Worm (Caenorhabditis elegans) whole organism, young adult: ENCODE measurements around the gene M116.5.

ENCODE experiments used
- C06A6.2 ChIP-seq: fragments of 200-800 bp; sonication (Bioruptor generic); conservative IDR thresholded peaks from 2 replicates; pipeline ENCODE4 v1.3.6; 2022; ENCODE audit warnings: missing genetic modification characterization, missing compliant biosample characterization
- F22D6.2 ChIP-seq: sonication (generic microtip); optimal IDR thresholded peaks from 2 replicates; lab custom pipeline; 2016; ENCODE audit warnings: mild to moderate bottlenecking, missing genetic modification characterization, missing compliant biosample characterization
- F23B12.7 ChIP-seq: sonication (generic microtip); optimal IDR thresholded peaks from 2 replicates; lab custom pipeline; 2017; ENCODE audit warnings: missing genetic modification characterization, mild to moderate bottlenecking, missing compliant biosample characterization, antibody characterized with exemption, moderate library complexity; ENCODE audit not compliant: insufficient read depth
- F39B2.1 ChIP-seq: fragments of 200-800 bp; sonication (Bioruptor generic); IDR thresholded peaks from 2 replicates; pipeline ENCODE4 v1.3.6; 2022; ENCODE audit warnings: missing genetic modification reagents, missing genetic modification characterization, missing compliant biosample characterization
- F57A8.1 ChIP-seq: fragments of 200-800 bp; sonication (Bioruptor generic); optimal IDR thresholded peaks from 2 replicates; lab custom pipeline; 2018; ENCODE audit warnings: mild to moderate bottlenecking, missing genetic modification characterization, moderate library complexity, missing compliant biosample characterization
- K11D2.4 ChIP-seq: fragments of 200-800 bp; sonication (Bioruptor generic); IDR thresholded peaks from 2 replicates; pipeline ENCODE4 v1.3.6; 2022; ENCODE audit warnings: missing genetic modification reagents, missing genetic modification characterization, missing compliant biosample characterization
- T07F8.4 ChIP-seq: sonication (generic microtip); optimal IDR thresholded peaks from 2 replicates; lab custom pipeline; 2016; ENCODE audit warnings: mild to moderate bottlenecking, missing genetic modification characterization, moderate library complexity, missing compliant biosample characterization
- Y56A3A.18 ChIP-seq: fragments of 200-800 bp; sonication (Bioruptor generic); IDR thresholded peaks from 2 replicates; pipeline ENCODE4 v1.3.6; 2022; ENCODE audit warnings: missing genetic modification reagents, missing genetic modification characterization, missing compliant biosample characterization
- Y67H2A.10 ChIP-seq: fragments of 200-800 bp; sonication (Bioruptor generic); conservative IDR thresholded peaks from 2 replicates; pipeline ENCODE4 v1.3.6; 2022; ENCODE audit warnings: missing genetic modification reagents, missing genetic modification characterization, missing compliant biosample characterization
- Y95B8A.8 ChIP-seq: fragments of 200-800 bp; sonication (Bioruptor generic); IDR thresholded peaks from 2 replicates; pipeline ENCODE4 v1.3.6; 2022; ENCODE audit warnings: missing genetic modification reagents, missing genetic modification characterization, missing compliant biosample characterization
- akir-1 ChIP-seq: fragments of 200-800 bp; sonication (Bioruptor generic); optimal IDR thresholded peaks from 2 replicates; lab custom pipeline; 2018; ENCODE audit warnings: mild to moderate bottlenecking, missing genetic modification characterization, moderate library complexity, missing compliant biosample characterization
- aptf-3 ChIP-seq: fragments of 200-800 bp; sonication (Bioruptor generic); IDR thresholded peaks from 2 replicates; pipeline ENCODE4 v1.3.6; 2022; ENCODE audit warnings: missing genetic modification characterization, missing compliant biosample characterization
- atf-7 ChIP-seq: sonication (generic microtip); optimal IDR thresholded peaks from 2 replicates; lab custom pipeline; 2017; ENCODE audit warnings: mild to moderate bottlenecking, missing genetic modification characterization, missing compliant biosample characterization
- attf-3 ChIP-seq: fragments of 200-800 bp; sonication (Bioruptor generic); conservative IDR thresholded peaks from 2 replicates; pipeline ENCODE4 v1.3.6; 2022; ENCODE audit warnings: missing genetic modification reagents, missing genetic modification characterization, missing compliant biosample characterization
- attf-5 ChIP-seq: fragments of 200-800 bp; sonication (Bioruptor generic); optimal IDR thresholded peaks from 2 replicates; lab custom pipeline; 2018; ENCODE audit warnings: mild to moderate bottlenecking, missing genetic modification characterization, missing compliant biosample characterization
- attf-6 ChIP-seq: fragments of 200-800 bp; sonication (Bioruptor generic); IDR thresholded peaks from 2 replicates; pipeline ENCODE4 v1.3.6; 2022; ENCODE audit warnings: missing genetic modification reagents, missing genetic modification characterization, missing compliant biosample characterization
- bed-1 ChIP-seq: fragments of 200-800 bp; sonication (Bioruptor generic); IDR thresholded peaks from 2 replicates; pipeline ENCODE4 v1.3.6; 2022; ENCODE audit warnings: missing genetic modification reagents, missing genetic modification characterization, missing compliant biosample characterization
- cebp-1 ChIP-seq, 2 experiments: fragments of 200-800 bp in 1 of 2; sonication (Bioruptor generic) in 1 of 2; sonication (generic microtip) in 1 of 2; IDR thresholded peaks in 1 of 2; optimal IDR thresholded peaks in 1 of 2; 2 replicates each; pipeline versions ENCODE4 v1.3.6 to Lab custom; 2017 to 2022; ENCODE audit warnings: missing compliant biosample characterization in 2 of 2, missing genetic modification characterization in 2 of 2, mild to moderate bottlenecking in 1 of 2, missing genetic modification reagents in 1 of 2, moderate library complexity in 1 of 2
- ceh-100 ChIP-seq: fragments of 200-800 bp; sonication (Bioruptor generic); IDR thresholded peaks from 2 replicates; pipeline ENCODE4 v1.3.6; 2022; ENCODE audit warnings: missing genetic modification reagents, missing genetic modification characterization, missing compliant biosample characterization
- ceh-91 ChIP-seq: fragments of 200-800 bp; sonication (Bioruptor generic); IDR thresholded peaks from 2 replicates; pipeline ENCODE4 v1.3.6; 2022; ENCODE audit warnings: missing genetic modification reagents, missing genetic modification characterization, missing compliant biosample characterization
- die-1 ChIP-seq: sonication (generic microtip); optimal IDR thresholded peaks from 2 replicates; lab custom pipeline; 2016; ENCODE audit warnings: missing genotype, mild to moderate bottlenecking, missing genetic modification characterization, missing compliant biosample characterization
- egrh-3 ChIP-seq: fragments of 200-800 bp; sonication (Bioruptor generic); IDR thresholded peaks from 2 replicates; pipeline ENCODE4 v1.3.6; 2022; ENCODE audit warnings: missing genetic modification reagents, missing genetic modification characterization, missing compliant biosample characterization
- ekl-4 ChIP-seq: fragments of 200-800 bp; sonication (Bioruptor generic); IDR thresholded peaks from 2 replicates; pipeline ENCODE4 v1.3.6; 2022; ENCODE audit warnings: missing genetic modification reagents, missing genetic modification characterization, missing compliant biosample characterization
- gei-17 ChIP-seq: fragments of 200-800 bp; sonication (Bioruptor generic); optimal IDR thresholded peaks from 2 replicates; lab custom pipeline; 2018; ENCODE audit warnings: mild to moderate bottlenecking, missing genetic modification characterization, missing compliant biosample characterization
- hlh-12 ChIP-seq: sonication (generic microtip); optimal IDR thresholded peaks from 2 replicates; lab custom pipeline; 2016; ENCODE audit warnings: missing genetic modification characterization, missing compliant biosample characterization
- hmg-20 ChIP-seq: fragments of 200-800 bp; sonication (Bioruptor generic); IDR thresholded peaks from 2 replicates; pipeline ENCODE4 v1.3.6; 2022; ENCODE audit warnings: missing genetic modification reagents, missing genetic modification characterization, missing compliant biosample characterization
- lin-40 ChIP-seq: sonication (generic microtip); optimal IDR thresholded peaks from 2 replicates; lab custom pipeline; 2016; ENCODE audit warnings: missing genetic modification characterization, mild to moderate bottlenecking, missing compliant biosample characterization, missing genotype, missing genetic modification reagents
- lin-54 ChIP-seq: fragments of 200-800 bp; sonication (Bioruptor generic); optimal IDR thresholded peaks from 2 replicates; lab custom pipeline; 2018; ENCODE audit warnings: mild to moderate bottlenecking, missing genetic modification characterization, missing compliant biosample characterization
- lir-1 ChIP-seq: fragments of 200-800 bp; sonication (Bioruptor generic); conservative IDR thresholded peaks from 2 replicates; pipeline ENCODE4 v1.3.6; 2022; ENCODE audit warnings: missing genetic modification reagents, missing genetic modification characterization, missing compliant biosample characterization
- madf-10 ChIP-seq: sonication (generic microtip); optimal IDR thresholded peaks from 2 replicates; lab custom pipeline; 2016; ENCODE audit warnings: mild to moderate bottlenecking, missing genetic modification characterization, missing compliant biosample characterization
- madf-3 ChIP-seq: fragments of 200-800 bp; sonication (Bioruptor generic); IDR thresholded peaks from 2 replicates; pipeline ENCODE4 v1.3.6; 2022; ENCODE audit warnings: missing genetic modification reagents, missing genetic modification characterization, missing compliant biosample characterization
- madf-6 ChIP-seq: fragments of 200-800 bp; sonication (Bioruptor generic); IDR thresholded peaks from 2 replicates; pipeline ENCODE4 v1.3.6; 2022; ENCODE audit warnings: missing genetic modification reagents, missing genetic modification characterization, missing compliant biosample characterization
- nhr-179 ChIP-seq: sonication (generic microtip); optimal IDR thresholded peaks from 2 replicates; lab custom pipeline; 2016; ENCODE audit warnings: mild to moderate bottlenecking, missing genetic modification characterization, missing compliant biosample characterization
- nhr-90 ChIP-seq: sonication (generic microtip); optimal IDR thresholded peaks from 2 replicates; lab custom pipeline; 2016; ENCODE audit warnings: missing genotype, mild to moderate bottlenecking, missing genetic modification characterization, missing compliant biosample characterization
- pha-4 ChIP-seq: fragments of 150-350 bp; sonication (generic microtip); optimal IDR thresholded peaks from 2 replicates; lab custom pipeline; 2014; ENCODE audit warnings: missing biosample characterization, missing genetic modification reagents, missing genetic modification characterization
- rcor-1 ChIP-seq: fragments of 200-800 bp; sonication (Bioruptor generic); IDR thresholded peaks from 2 replicates; pipeline ENCODE4 v1.3.6; 2022; ENCODE audit warnings: missing genetic modification reagents, missing genetic modification characterization, missing compliant biosample characterization
- rec-8 ChIP-seq, 2 experiments: sonication (generic microtip); optimal IDR thresholded peaks; 2 replicates each; lab custom pipeline; 2016; ENCODE audit warnings: mild to moderate bottlenecking in 2 of 2, missing genetic modification characterization in 2 of 2, missing genetic modification reagents in 2 of 2, missing genotype in 2 of 2, missing biosample characterization in 1 of 2, missing compliant biosample characterization in 1 of 2, moderate library complexity in 1 of 2
- rpc-1 ChIP-seq, 2 experiments: fragments of 150-350 bp in 1 of 2; sonication (generic microtip) in 1 of 2; optimal IDR thresholded peaks; 2 replicates each; lab custom pipeline; 2014 to 2018; ENCODE audit warnings: missing biosample characterization in 1 of 2, missing genetic modification characterization in 1 of 2, missing genetic modification reagents in 1 of 2, missing genotype in 1 of 2
- sdz-38 ChIP-seq: sonication (generic microtip); optimal IDR thresholded peaks from 2 replicates; lab custom pipeline; 2016; ENCODE audit warnings: missing genotype, missing genetic modification characterization, missing compliant biosample characterization
- sptf-2 ChIP-seq: fragments of 200-800 bp; sonication (Bioruptor generic); optimal IDR thresholded peaks from 2 replicates; lab custom pipeline; 2018; ENCODE audit warnings: mild to moderate bottlenecking, missing genetic modification characterization, missing compliant biosample characterization
- unc-130 ChIP-seq: sonication (generic microtip); optimal IDR thresholded peaks from 2 replicates; lab custom pipeline; 2016; ENCODE audit warnings: missing genetic modification reagents, missing genetic modification characterization, missing compliant biosample characterization
- zfh-2 ChIP-seq: fragments of 200-800 bp; sonication (Bioruptor generic); conservative IDR thresholded peaks from 2 replicates; pipeline ENCODE4 v1.3.6; 2022; ENCODE audit warnings: missing genetic modification reagents, missing genetic modification characterization, missing compliant biosample characterization
- zim-3 ChIP-seq: sonication (generic microtip); optimal IDR thresholded peaks from 2 replicates; lab custom pipeline; 2017; ENCODE audit warnings: mild to moderate bottlenecking, missing genetic modification characterization, moderate library complexity, missing compliant biosample characterization
- ztf-22 ChIP-seq: fragments of 200-800 bp; sonication (Bioruptor generic); optimal IDR thresholded peaks from 2 replicates; lab custom pipeline; 2018; ENCODE audit warnings: mild to moderate bottlenecking, missing genetic modification characterization, moderate library complexity, missing compliant biosample characterization
- ztf-25 ChIP-seq: fragments of 200-800 bp; sonication (Bioruptor generic); IDR thresholded peaks from 2 replicates; pipeline ENCODE4 v1.3.6; 2022; ENCODE audit warnings: missing genetic modification reagents, missing genetic modification characterization, missing compliant biosample characterization

M116.5 gene

ce11 chrIV:8446904-8447303 lies 26.0 kb upstream of the M116.5 start, which contains the start of gene T01B11.1:
Gene T01B11.1 (plus strand): TSS chrIV:8447204.
- TF ChIP-seq rpc-1 (optimal IDR thresholded peaks at IDR 0.05; lab: Kevin White, UChicago) = no peak
- TF ChIP-seq rpc-1 (tag; optimal IDR thresholded peaks at IDR 0.05; lab: Kevin White, UChicago) = no peak
- TF ChIP-seq attf-5 (GFP tag; lab: Kevin White, UChicago) = no peak
- TF ChIP-seq zfh-2 = no peak
- TF ChIP-seq hlh-12 (tag; lab: Kevin White, UChicago) = no peak
- TF ChIP-seq unc-130 = no peak
- TF ChIP-seq K11D2.4 (GFP tag; lab: Robert Waterston, UW) = no peak
- TF ChIP-seq ekl-4 (GFP tag; lab: Robert Waterston, UW) = no peak
- no peak for TF ChIP-seq attf-3

- TF ChIP-seq F22D6.2 (tag; lab: Kevin White, UChicago) (no peak), atf-7 (tag; lab: Kevin White, UChicago) (peak; percentile 26), ztf-25 (no peak), sptf-2 (GFP tag; lab: Kevin White, UChicago) (no peak), madf-10 (tag; lab: Kevin White, UChicago) (peak; percentile 69), ztf-22 (GFP tag; lab: Kevin White, UChicago) (peak; percentile 23), bed-1 (GFP tag; lab: Robert Waterston, UW) (no peak), madf-6 (peak; percentile 84), attf-6 (GFP tag; lab: Robert Waterston, UW) (no peak; the same call in 1 of the 2 replicates), Y67H2A.10 (GFP tag; lab: Robert Waterston, UW) (peak; percentile 88; the same call in 1 of the 2 replicates), F23B12.7 (peak; percentile 92), aptf-3 (GFP tag; lab: Robert Waterston, UW) (no peak), sdz-38 (no peak), madf-3 (GFP tag; lab: Robert Waterston, UW) (peak; percentile 99), lin-40 (tag; lab: Kevin White, UChicago) (peak; percentile 80), attf-5 (GFP tag; lab: Kevin White, UChicago) (peak; percentile 72), cebp-1 (GFP tag; IDR thresholded peaks at IDR 0.05; lab: Robert Waterston, UW) (peak; percentile 72; the same call in 1 of the 2 replicates), cebp-1 (tag; optimal IDR thresholded peaks at IDR 0.05; lab: Kevin White, UChicago) (peak; percentile 78), rpc-1 (optimal IDR thresholded peaks at IDR 0.05; lab: Kevin White, UChicago) (peak; percentile 15), rpc-1 (tag; optimal IDR thresholded peaks at IDR 0.05; lab: Kevin White, UChicago) (no peak), Y95B8A.8 (GFP tag; lab: Robert Waterston, UW) (peak; percentile 68; the same call in 1 of the 2 replicates), nhr-179 (no peak), akir-1 (GFP tag; lab: Kevin White, UChicago) (no peak), hmg-20 (GFP tag; lab: Robert Waterston, UW) (no peak), lin-54 (GFP tag; lab: Kevin White, UChicago) (peak; percentile 83), C06A6.2 (GFP tag; lab: Robert Waterston, UW) (peak; percentile 83), ceh-91 (GFP tag; lab: Robert Waterston, UW) (peak; percentile 89), T07F8.4 (no peak), die-1 (tag; lab: Kevin White, UChicago) (no peak), zim-3 (tag; lab: Kevin White, UChicago) (peak; percentile 9), zfh-2 (no peak), gei-17 (GFP tag; lab: Kevin White, UChicago) (no peak), ceh-100 (GFP tag; lab: Robert Waterston, UW) (peak; percentile 60; the same call in 1 of the 2 replicates), F39B2.1 (no peak), rcor-1 (GFP tag; lab: Robert Waterston, UW) (peak; percentile 89), pha-4 (peak; percentile 50), nhr-90 (tag; lab: Kevin White, UChicago) (no peak), egrh-3 (GFP tag; lab: Robert Waterston, UW) (peak; percentile 63), Y56A3A.18 (GFP tag; lab: Robert Waterston, UW) (0 out of 2 replicates have a peak, but pooled peaks have one; percentile 62), lir-1 (GFP tag; lab: Robert Waterston, UW) (peak; percentile 86), rec-8 (tag; optimal IDR thresholded peaks at IDR 0.05; lab: Kevin White, UChicago) (no peak), F57A8.1 (peak; percentile 1), hlh-12 (tag; lab: Kevin White, UChicago) (no peak)
Measured at ce11 chrIV:8432709-8433108, 11.8 kb upstream of the M116.5 start, which contains the start of the genes T26A8.4 and pdtf-1. Gene T26A8.4 (minus strand): TSS chrIV:8432893. Gene pdtf-1 (plus strand): TSS chrIV:8433038.
